Fruit fly (Drosophila melanogaster) S2 (cell line): ENCODE data around the gene CG42390.

Experiments
- CG8478 ChIP-seq: fragments of >200 bp; optimal IDR thresholded peaks from 2 replicates; lab custom pipeline; 2018
- CTCF ChIP-seq, 2 experiments: fragments of >200 bp; optimal IDR thresholded peaks; 2 replicates each; lab custom pipeline; 2018

DNA sequence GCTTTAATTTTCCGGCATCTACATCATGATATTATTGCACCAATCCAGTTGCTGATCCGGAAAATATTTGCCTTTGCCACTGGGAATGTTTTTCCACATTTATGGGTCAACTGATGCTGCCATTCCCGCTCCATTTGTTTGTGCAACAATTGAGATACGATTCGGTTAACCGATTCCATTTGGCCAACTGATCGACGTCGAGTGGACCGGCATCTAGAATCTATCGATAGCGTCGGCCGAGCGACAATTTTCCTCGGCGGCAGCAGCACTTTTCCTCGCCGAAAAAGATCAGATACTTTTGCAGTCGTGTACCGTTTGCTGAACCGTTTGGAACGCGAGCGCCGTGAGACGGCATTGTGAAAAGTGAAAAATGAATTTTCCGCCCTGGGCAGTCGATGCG is at the start of gene CG42390:
- TF ChIP-seq CTCF (optimal IDR thresholded peaks at IDR 0.05; lab: Kevin White, UChicago) (no peak), CG8478 (lab: Kevin White, UChicago) (no peak)
